Fruit fly (Drosophila melanogaster) whole organism, prepupa: ENCODE results near the gene Shaw.

ENCODE experiments used
- Hr38 ChIP-seq: sonication (Bioruptor generic); optimal IDR thresholded peaks from 2 replicates; lab custom pipeline; 2016; ENCODE audit warnings: missing biosample characterization, missing genetic modification characterization
- Smox ChIP-seq: fragments of 200-800 bp; sonication (Bioruptor generic); optimal IDR thresholded peaks from 3 replicates; lab custom pipeline; 2016; ENCODE audit warnings: missing biosample characterization, missing genetic modification characterization
- acj6 ChIP-seq: fragments of 200-800 bp; sonication (Bioruptor generic); optimal IDR thresholded peaks from 3 replicates; lab custom pipeline; 2016; ENCODE audit warnings: missing biosample characterization, missing genetic modification characterization

- TF ChIP-seq acj6: no peak
- TF ChIP-seq Hr38 (GFP tag; lab: Kevin White, UChicago): no peak
- no peak for TF ChIP-seq Smox (GFP tag; lab: Kevin White, UChicago)
Measured at dm6 chr2L:3737682-3738081, 19.7 kb downstream of the Shaw start.
